Worm (Caenorhabditis elegans) whole organism, young adult: ENCODE measurements around the gene F02D10.6.

Source experiments
- F10E7.11 ChIP-seq: sonication (generic microtip); optimal IDR thresholded peaks from 2 replicates; lab custom pipeline; 2017; ENCODE audit warnings: mild to moderate bottlenecking, missing genetic modification characterization, moderate library complexity, missing compliant biosample characterization
- pbrm-1 ChIP-seq: fragments of 200-800 bp; sonication (Bioruptor generic); IDR thresholded peaks from 2 replicates; pipeline ENCODE4 v1.3.6; 2022; ENCODE audit warnings: missing genetic modification reagents, missing genetic modification characterization, missing compliant biosample characterization
- snpc-4 ChIP-seq, 5 experiments: fragments of 150-350 bp in 1 of 5; sonication (generic microtip) in 4 of 5; optimal IDR thresholded peaks; 2 replicates each; lab custom pipeline; 2014 to 2018; ENCODE audit warnings: missing genetic modification characterization in 5 of 5, missing biosample characterization in 3 of 5, antibody characterized with exemption in 2 of 5, mild to moderate bottlenecking in 2 of 5, missing compliant biosample characterization in 2 of 5, missing genotype in 2 of 5, moderate library complexity in 2 of 5, missing genetic modification reagents in 1 of 5
- unc-62 ChIP-seq: fragments of 150-350 bp; optimal IDR thresholded peaks from 2 replicates; lab custom pipeline; 2014; ENCODE audit warnings: missing biosample characterization, missing genetic modification reagents, missing genetic modification characterization

DNA sequence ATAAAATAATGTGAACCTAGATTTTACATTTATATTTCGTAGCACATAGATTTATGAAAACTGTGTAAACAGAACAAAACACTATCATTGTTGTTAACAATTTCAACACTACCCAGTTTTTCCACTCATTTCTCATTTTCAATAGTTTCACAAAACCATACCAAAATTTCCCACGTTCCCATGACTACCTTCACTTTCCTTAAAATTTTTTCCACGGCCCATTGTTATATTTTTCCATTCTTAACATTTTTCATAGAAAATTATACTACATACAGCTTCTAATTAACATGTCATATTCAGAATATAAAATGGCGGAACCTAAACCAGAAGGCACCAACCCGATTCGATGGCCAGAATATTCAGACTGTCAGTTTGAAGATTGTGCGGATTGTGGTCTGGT lies 49.7 kb downstream of the F02D10.6 start, which contains the start of gene F02C12.1:
- TF ChIP-seq unc-62 (GFP tag; lab: Kevin White, UChicago) = no peak
- no peak for TF ChIP-seq snpc-4 (GFP tag; optimal IDR thresholded peaks at IDR 0.05; lab: Kevin White, UChicago)
- TF ChIP-seq snpc-4 (tag; optimal IDR thresholded peaks at IDR 0.05; lab: Kevin White, UChicago) = no peak
- TF ChIP-seq F10E7.11 (tag; lab: Kevin White, UChicago) = no peak
- no peak for TF ChIP-seq pbrm-1 (GFP tag; lab: Robert Waterston, UW)
